Worm (Caenorhabditis elegans): ENCODE measurements around the gene samt-1.

DNA sequence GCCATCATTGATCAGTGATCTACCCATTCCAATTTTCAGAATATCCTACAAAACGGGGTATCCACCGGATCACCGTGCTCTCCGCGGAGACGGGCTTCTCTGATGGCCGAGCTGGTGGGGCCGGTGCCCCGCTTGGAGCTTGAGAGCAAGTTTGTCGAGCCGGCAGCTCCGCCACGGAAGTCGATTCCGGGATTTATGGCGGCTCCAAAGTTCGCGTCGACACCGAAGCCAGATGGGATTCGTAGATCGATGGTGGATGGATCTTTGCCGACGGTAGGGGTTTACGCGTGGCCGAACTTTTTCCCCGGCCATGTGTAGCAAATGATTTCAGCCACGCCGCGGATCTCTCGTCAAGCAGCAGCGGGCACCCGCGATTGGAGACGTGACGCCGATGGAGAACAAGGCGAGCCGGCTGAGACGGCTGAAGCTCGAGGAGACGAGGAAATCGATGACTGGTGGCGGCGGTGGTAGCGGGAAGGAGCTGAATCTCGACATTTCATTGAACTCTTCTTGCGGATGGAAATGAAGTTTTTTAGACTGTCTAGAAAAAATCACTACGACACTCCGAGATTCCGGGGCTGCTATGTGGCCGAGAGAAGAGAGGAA lies 42.6 kb upstream of the samt-1 start:
- TF ChIP-seq sea-2 (GFP tag; optimal IDR thresholded peaks at IDR 0.05) (no peak), nhr-12 (tag; optimal IDR thresholded peaks at IDR 0.05) (no peak), lsy-12 (tag; optimal IDR thresholded peaks at IDR 0.05) (no peak), egl-27 (tag; optimal IDR thresholded peaks at IDR 0.05) (no peak), mdl-1 (tag; optimal IDR thresholded peaks at IDR 0.05) (no peak), ama-1 (optimal IDR thresholded peaks at IDR 0.05) (no peak), nhr-25 (tag; optimal IDR thresholded peaks at IDR 0.05) (no peak), snpc-4 (tag; optimal IDR thresholded peaks at IDR 0.05) (no peak), lin-39 (tag; optimal IDR thresholded peaks at IDR 0.05) (no peak)
